Fruit fly (Drosophila melanogaster) whole organism, adult: ENCODE measurements around the gene CG6441.

ENCODE experiments used
- CG33017 ChIP-seq: fragments of 200-800 bp; sonication (Bioruptor generic); optimal IDR thresholded peaks from 2 replicates; lab custom pipeline; 2018; ENCODE audit warnings: missing biosample characterization, mild to moderate bottlenecking, missing genetic modification characterization, moderate library complexity
- Mnt ChIP-seq: fragments of 200-800 bp; sonication (Bioruptor generic); optimal IDR thresholded peaks from 2 replicates; lab custom pipeline; 2016; ENCODE audit warnings: missing biosample characterization, mild to moderate bottlenecking, missing genetic modification characterization
- pad ChIP-seq: fragments of 200-800 bp; sonication (Bioruptor generic); optimal IDR thresholded peaks from 3 replicates; lab custom pipeline; 2017; ENCODE audit warnings: missing biosample characterization, missing genetic modification characterization, mild to moderate bottlenecking, moderate library complexity, missing genetic modification reagents

DNA sequence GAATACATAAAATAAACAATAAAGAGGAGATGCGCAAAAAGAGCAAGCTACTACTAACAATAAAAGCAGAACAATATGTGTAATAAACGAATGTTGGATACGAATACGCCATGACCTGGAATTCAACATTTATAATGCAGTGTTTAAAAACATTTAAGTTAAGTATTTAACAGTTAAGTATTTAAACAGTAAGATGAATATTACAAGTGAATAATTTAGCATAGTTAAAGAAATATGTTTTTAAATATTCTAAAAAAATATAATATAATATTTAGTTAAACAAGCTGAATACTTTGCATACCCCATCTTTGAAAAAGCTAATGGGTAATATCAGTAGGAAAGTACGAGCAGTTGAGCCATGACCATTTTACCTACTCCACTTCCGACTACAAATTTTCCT lies 18.0 kb downstream of the CG6441 start:
- TF ChIP-seq pad (GFP tag; lab: Kevin White, UChicago), result no peak
- TF ChIP-seq CG33017 (tag; lab: Kevin White, UChicago), result no peak
- TF ChIP-seq Mnt (GFP tag; lab: Kevin White, UChicago), result no peak
